Worm (Caenorhabditis elegans): Measurements from ENCODE around the gene W02H3.3.

DNA sequence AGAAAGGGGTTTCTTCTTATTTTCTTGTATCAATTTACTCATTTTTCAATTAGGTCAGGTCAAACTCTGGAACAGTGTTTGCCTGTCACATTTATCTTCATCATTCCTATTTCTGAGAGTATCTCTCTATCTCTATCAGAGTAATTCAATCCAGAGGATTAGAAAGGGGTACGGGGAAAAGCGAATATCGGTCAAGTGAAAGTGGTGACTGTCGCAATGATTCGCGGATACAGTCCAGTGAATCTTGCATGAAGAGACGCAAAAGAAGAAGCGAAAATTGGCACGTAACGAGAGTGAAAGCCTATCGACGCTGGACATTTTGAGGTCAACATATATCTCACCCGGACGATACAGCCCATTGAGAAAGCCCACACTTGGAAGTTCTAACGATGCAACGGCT, 33.2 kb downstream of the W02H3.3 start, which contains the start of gene lpr-4:
- TF ChIP-seq pha-4 (GFP tag; IDR thresholded peaks at IDR 0.05) (no peak), pha-4 (tag; optimal IDR thresholded peaks at IDR 0.05) (no peak), aha-1 (tag) (no peak), unc-62 (GFP tag; optimal IDR thresholded peaks at IDR 0.05 in 1 of 2) (peak in 1 of 2 experiments; percentile 91), unc-62 (tag; optimal IDR thresholded peaks at IDR 0.05) (no peak), zip-11 (GFP tag; IDR thresholded peaks at IDR 0.05) (no peak), arid-1 (GFP tag; conservative IDR thresholded peaks at IDR 0.05) (no peak)

Data from whole organism, L4 larva.